Fruit fly (Drosophila melanogaster): ENCODE data around the gene Atg12.
A peak's percentile ranks its signal among the peaks of the same experiment; 100 is the strongest.

Atg12 gene

DNA sequence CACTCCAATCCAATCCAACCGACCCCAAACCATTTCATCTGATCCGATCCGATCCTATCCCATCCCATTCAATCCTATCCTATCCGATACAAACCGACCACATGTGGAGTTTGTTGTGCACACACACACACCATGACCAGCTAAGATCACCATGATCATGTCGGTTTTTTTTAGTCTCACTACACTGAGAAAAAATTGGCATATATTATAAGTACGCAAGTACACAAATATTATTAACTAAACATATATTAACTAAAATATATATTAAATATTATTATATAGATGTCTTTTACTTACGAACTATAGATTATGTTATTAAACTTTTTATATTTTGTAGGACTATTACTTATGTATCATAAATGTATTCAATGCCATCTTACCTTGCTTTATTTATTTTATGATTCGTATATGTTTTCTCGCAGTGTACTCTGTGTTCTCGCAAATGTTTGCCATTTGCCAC, 34.8 kb upstream of the Atg12 start (continued):
- TF ChIP-seq Hr4 (GFP tag; optimal IDR thresholded peaks at IDR 0.05), result peak; percentile 16
- TF ChIP-seq Eip78C (GFP tag), result peak; percentile 83
- no peak for TF ChIP-seq Hr39 (GFP tag; optimal IDR thresholded peaks at IDR 0.05)
- TF ChIP-seq net (GFP tag; optimal IDR thresholded peaks at IDR 0.05), result peak; percentile 61
- TF ChIP-seq CG1621 (tag; optimal IDR thresholded peaks at IDR 0.05), result no peak
- peak; percentile 40 for TF ChIP-seq esn (GFP tag; optimal IDR thresholded peaks at IDR 0.05)
- peak; percentile 49 for TF ChIP-seq svp (GFP tag)
- TF ChIP-seq Gug (GFP tag; IDR thresholded peaks at IDR 0.05), result peak; percentile 45
- TF ChIP-seq Ets96B (tag; optimal IDR thresholded peaks at IDR 0.05), result peak; percentile 81
- TF ChIP-seq OdsH (GFP tag; optimal IDR thresholded peaks at IDR 0.05), result peak; percentile 71
- no peak for TF ChIP-seq Sox102F (GFP tag; optimal IDR thresholded peaks at IDR 0.05)
- peak; percentile 20; the same call in 1 of the 3 replicates for TF ChIP-seq CG6163 (GFP tag; IDR thresholded peaks at IDR 0.05)
- no peak for TF ChIP-seq CG31627 (GFP tag; optimal IDR thresholded peaks at IDR 0.05)

dm6 chr3L:12107378-12107777, 29.4 kb upstream of the Atg12 start:
- TF ChIP-seq svp (GFP tag), result peak; percentile 25
- TF ChIP-seq eg (GFP tag; IDR thresholded peaks at IDR 0.05), result no peak

DNA sequence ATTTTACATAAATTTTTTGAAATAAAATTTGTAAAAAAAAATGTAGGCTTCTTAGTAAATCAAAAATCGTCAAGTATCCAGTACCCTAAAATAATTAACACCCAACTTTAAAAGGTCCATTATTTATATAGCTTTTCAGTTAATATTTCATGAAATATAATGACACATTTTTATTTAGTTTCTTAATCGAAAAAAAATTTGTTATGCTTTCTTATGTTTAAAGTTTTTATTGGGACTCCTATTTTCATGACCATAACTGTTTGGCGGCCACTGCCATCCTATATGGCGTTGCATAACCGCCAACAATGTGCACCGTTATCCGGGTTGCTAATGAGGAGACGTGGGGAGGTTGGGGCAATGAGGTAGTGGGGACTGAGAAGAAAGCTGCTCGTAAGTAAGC, 28.3 kb upstream of the Atg12 start:
- TF ChIP-seq CG10631 (GFP tag; optimal IDR thresholded peaks at IDR 0.05), result peak; percentile 0
- peak; percentile 64 for TF ChIP-seq CG15336 (GFP tag; IDR thresholded peaks at IDR 0.05)
- no peak for TF ChIP-seq Hr38 (GFP tag; optimal IDR thresholded peaks at IDR 0.05)
- peak; percentile 40 for TF ChIP-seq topi (GFP tag; optimal IDR thresholded peaks at IDR 0.05)
- TF ChIP-seq dac (GFP tag; optimal IDR thresholded peaks at IDR 0.05), result no peak
- peak; percentile 40; the same call in 2 of the 3 replicates for TF ChIP-seq CG6163 (GFP tag; IDR thresholded peaks at IDR 0.05)
- peak; percentile 29; the same call in 1 of the 2 replicates for TF ChIP-seq Gug (GFP tag; IDR thresholded peaks at IDR 0.05)
- no peak for TF ChIP-seq fkh (GFP tag; optimal IDR thresholded peaks at IDR 0.05)
- peak; percentile 37; the same call in 2 of the 3 replicates for TF ChIP-seq eg (GFP tag; IDR thresholded peaks at IDR 0.05)
- peak; percentile 82 for TF ChIP-seq Eip78C (GFP tag)
- TF ChIP-seq Smox (GFP tag; optimal IDR thresholded peaks at IDR 0.05), result no peak
- peak; percentile 3 for TF ChIP-seq CG10669 (GFP tag; optimal IDR thresholded peaks at IDR 0.05)
- TF ChIP-seq esn (GFP tag; optimal IDR thresholded peaks at IDR 0.05), result peak; percentile 23
- peak; percentile 10 for TF ChIP-seq CG32006 (GFP tag; optimal IDR thresholded peaks at IDR 0.05)
- TF ChIP-seq svp (GFP tag), result peak; percentile 70
- TF ChIP-seq CG8119 (GFP tag; IDR thresholded peaks at IDR 0.05), result peak; percentile 68
- TF ChIP-seq CG6854 (GFP tag; optimal IDR thresholded peaks at IDR 0.05), result no peak

dm6 chr3L:12109045-12109632, 27.6 kb upstream of the Atg12 start:
- TF ChIP-seq CG6163 (GFP tag; IDR thresholded peaks at IDR 0.05) (peak; percentile 75), CG4318 (GFP tag; optimal IDR thresholded peaks at IDR 0.05) (peak; percentile 54), OdsH (GFP tag; optimal IDR thresholded peaks at IDR 0.05) (peak; percentile 34), CG3919 (GFP tag; optimal IDR thresholded peaks at IDR 0.05) (peak; percentile 31), CG6276 (GFP tag; optimal IDR thresholded peaks at IDR 0.05) (peak; percentile 38), Eip78C (GFP tag) (peak; percentile 83), Smox (GFP tag; optimal IDR thresholded peaks at IDR 0.05) (no peak), Gug (GFP tag; IDR thresholded peaks at IDR 0.05) (peak; percentile 20; the same call in 1 of the 2 replicates), Lpt (GFP tag; optimal IDR thresholded peaks at IDR 0.05) (no peak), CG6854 (GFP tag; optimal IDR thresholded peaks at IDR 0.05) (peak; percentile 22), CG3032 (tag; optimal IDR thresholded peaks at IDR 0.05) (peak; percentile 20), CG10669 (GFP tag; optimal IDR thresholded peaks at IDR 0.05) (peak; percentile 7), CG11762 (GFP tag; optimal IDR thresholded peaks at IDR 0.05; ENCODE audit: insufficient read depth) (peak; percentile 11), CG16779 (tag; optimal IDR thresholded peaks at IDR 0.05) (no peak), CG10631 (GFP tag; optimal IDR thresholded peaks at IDR 0.05) (peak; percentile 32), eg (GFP tag; IDR thresholded peaks at IDR 0.05) (peak; percentile 73; the same call in 2 of the 3 replicates), CG8119 (GFP tag; IDR thresholded peaks at IDR 0.05) (peak; percentile 65), ss (GFP tag; optimal IDR thresholded peaks at IDR 0.05) (peak; percentile 3 to 28), CG8319 (GFP tag; optimal IDR thresholded peaks at IDR 0.05) (no peak), Hr4 (GFP tag; optimal IDR thresholded peaks at IDR 0.05) (peak; percentile 41), lz (GFP tag; optimal IDR thresholded peaks at IDR 0.05) (no peak), svp (GFP tag) (no peak), esn (GFP tag; optimal IDR thresholded peaks at IDR 0.05) (no peak), CG15336 (GFP tag; IDR thresholded peaks at IDR 0.05) (peak; percentile 74), CG34406 (GFP tag; optimal IDR thresholded peaks at IDR 0.05) (peak; percentile 29), salr (GFP tag; optimal IDR thresholded peaks at IDR 0.05) (peak in 1 of 2 experiments; percentile 40), acj6 (GFP tag; optimal IDR thresholded peaks at IDR 0.05) (peak; percentile 36), dsx (GFP tag; optimal IDR thresholded peaks at IDR 0.05; ENCODE audit: poor library complexity, severe bottlenecking) (no peak), Ets96B (tag; optimal IDR thresholded peaks at IDR 0.05) (peak; percentile 1), CG6792 (GFP tag; optimal IDR thresholded peaks at IDR 0.05) (no peak), net (GFP tag; optimal IDR thresholded peaks at IDR 0.05) (no peak), achi (GFP tag; optimal IDR thresholded peaks at IDR 0.05) (peak; percentile 55), CG8632 (GFP tag; optimal IDR thresholded peaks at IDR 0.05) (peak; percentile 9)
